Worm (Caenorhabditis elegans): ENCODE measurements around the gene che-7.
A peak's percentile ranks its signal among the peaks of the same experiment; 100 is the strongest.

DNA sequence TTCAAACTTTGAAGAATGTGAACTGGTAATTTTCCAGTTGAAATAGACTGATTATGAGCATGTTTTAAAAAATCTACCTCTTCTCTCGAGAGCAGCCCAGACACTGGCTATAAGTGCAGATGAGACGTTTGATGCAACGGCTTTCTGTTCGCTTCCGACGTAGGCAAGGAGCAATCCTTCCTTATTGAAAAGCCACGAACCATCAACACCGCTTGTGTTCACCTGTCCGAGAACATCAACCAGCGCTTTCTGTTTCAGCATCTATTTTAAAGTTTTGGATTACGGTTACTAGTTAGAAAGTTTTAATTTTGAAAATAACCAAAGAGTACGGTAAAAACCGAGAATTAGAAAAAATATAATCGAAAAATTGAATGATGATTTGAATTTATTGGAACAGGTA, 41.8 kb upstream of the che-7 start, which contains the start of gene lmtr-2:
- TF ChIP-seq ets-7 (tag; optimal IDR thresholded peaks at IDR 0.05) (no peak), ama-1 (optimal IDR thresholded peaks at IDR 0.05) (peak; percentile 39), B0310.2 (tag; optimal IDR thresholded peaks at IDR 0.05) (no peak), scrt-1 (GFP tag; IDR thresholded peaks at IDR 0.05) (no peak), flt-1 (GFP tag; IDR thresholded peaks at IDR 0.05) (no peak), hmg-4 (GFP tag; optimal IDR thresholded peaks at IDR 0.05) (no peak), hmbx-1 (tag; optimal IDR thresholded peaks at IDR 0.05) (no peak), sea-1 (GFP tag; conservative IDR thresholded peaks at IDR 0.05) (no peak), tra-4 (tag; optimal IDR thresholded peaks at IDR 0.05) (no peak), tbx-37 (GFP tag; conservative IDR thresholded peaks at IDR 0.05) (no peak)
